Worm (Caenorhabditis elegans): Measurements from ENCODE around the gene ZC53.22.

ce11 chrX:1922294-1922693, at the start of gene ZC53.22:
- TF ChIP-seq unc-62 (GFP tag; optimal IDR thresholded peaks at IDR 0.05) (no peak), ztf-11 (tag; optimal IDR thresholded peaks at IDR 0.05) (no peak), sptf-1 (tag; optimal IDR thresholded peaks at IDR 0.05) (no peak)

Data from whole organism, mixed stage, embryonic.